Fruit fly (Drosophila melanogaster) whole organism, embryonic: ENCODE measurements around the gene dpy.
A peak's percentile ranks its signal among the peaks of the same experiment; 100 is the strongest.

Source experiments
- Ada2b ChIP-seq: fragments of 200-800 bp; sonication (Bioruptor generic); IDR thresholded peaks from 2 replicates; pipeline ENCODE4 v1.3.6; 2022; ENCODE audit warnings: missing biosample characterization, missing genetic modification characterization
- BEAF-32 ChIP-seq: fragments of 200-800 bp; sonication (Bioruptor generic); optimal IDR thresholded peaks from 3 replicates; lab custom pipeline; 2017; ENCODE audit warnings: missing biosample characterization, missing genetic modification characterization, mild to moderate bottlenecking, moderate library complexity, missing genetic modification reagents
- CG11085 ChIP-seq: fragments of 200-800 bp; sonication (Bioruptor generic); IDR thresholded peaks from 2 replicates; pipeline ENCODE4 v1.3.6; 2022; ENCODE audit warnings: missing biosample characterization, missing genetic modification characterization
- CG11398 ChIP-seq: fragments of 200-800 bp; sonication (Bioruptor generic); optimal IDR thresholded peaks from 2 replicates; lab custom pipeline; 2016; ENCODE audit warnings: missing biosample characterization, missing genetic modification characterization
- CG11504 ChIP-seq: fragments of 200-800 bp; sonication (Bioruptor generic); optimal IDR thresholded peaks from 3 replicates; lab custom pipeline; 2019; ENCODE audit warnings: missing biosample characterization, mild to moderate bottlenecking, missing genetic modification characterization, moderate library complexity
- CG15601 ChIP-seq: fragments of 200-800 bp; sonication (Bioruptor generic); optimal IDR thresholded peaks from 3 replicates; lab custom pipeline; 2019; ENCODE audit warnings: missing biosample characterization, mild to moderate bottlenecking, missing genetic modification characterization, moderate library complexity
- CG1647 ChIP-seq: fragments of 200-800 bp; sonication (Bioruptor generic); optimal IDR thresholded peaks from 3 replicates; lab custom pipeline; 2016; ENCODE audit warnings: missing biosample characterization, missing genetic modification characterization
- CG17612 ChIP-seq: fragments of 200-800 bp; sonication (Bioruptor generic); IDR thresholded peaks from 2 replicates; pipeline ENCODE4 v1.3.6; 2022; ENCODE audit warnings: missing biosample characterization, missing genetic modification characterization
- CG17802 ChIP-seq: fragments of 200-800 bp; sonication (Bioruptor generic); optimal IDR thresholded peaks from 2 replicates; lab custom pipeline; 2018; ENCODE audit warnings: missing biosample characterization, mild to moderate bottlenecking, missing genetic modification characterization, moderate library complexity
- CG17829 ChIP-seq: fragments of 200-800 bp; optimal IDR thresholded peaks from 2 replicates; lab custom pipeline; 2019; ENCODE audit warnings: missing biosample characterization, mild to moderate bottlenecking, missing genetic modification characterization, moderate library complexity
- CG2116 ChIP-seq: fragments of 200-800 bp; sonication (Bioruptor generic); optimal IDR thresholded peaks from 3 replicates; lab custom pipeline; 2018; ENCODE audit warnings: missing biosample characterization, mild to moderate bottlenecking, missing genetic modification characterization
- CG32772 ChIP-seq: fragments of 200-800 bp; sonication (Bioruptor generic); IDR thresholded peaks from 2 replicates; pipeline ENCODE4 v1.3.6; 2022; ENCODE audit warnings: missing biosample characterization, missing genetic modification characterization
- CG3726 ChIP-seq: fragments of 200-800 bp; sonication (Bioruptor generic); IDR thresholded peaks from 3 replicates; pipeline ENCODE4, ENCODE4 v1.3.6; 2022; ENCODE audit warnings: missing biosample characterization, missing genetic modification characterization
- CG3995 ChIP-seq: fragments of 200-800 bp; sonication (Bioruptor generic); optimal IDR thresholded peaks from 3 replicates; lab custom pipeline; 2016; ENCODE audit warnings: missing biosample characterization, missing genetic modification characterization
- CG4328 ChIP-seq: fragments of 200-800 bp; sonication (Bioruptor generic); optimal IDR thresholded peaks from 3 replicates; lab custom pipeline; 2017; ENCODE audit warnings: missing biosample characterization, missing genetic modification reagents, missing genetic modification characterization
- CG4707 ChIP-seq: fragments of 200-800 bp; sonication (Bioruptor generic); optimal IDR thresholded peaks from 2 replicates; lab custom pipeline; 2018; ENCODE audit warnings: missing biosample characterization, mild to moderate bottlenecking, missing genetic modification characterization, moderate library complexity
- CG5180 ChIP-seq: fragments of 200-800 bp; sonication (Bioruptor generic); optimal IDR thresholded peaks from 3 replicates; lab custom pipeline; 2017; ENCODE audit warnings: missing biosample characterization, missing genetic modification characterization, mild to moderate bottlenecking, moderate library complexity, missing genetic modification reagents
- CG7987 ChIP-seq: fragments of 200-800 bp; sonication (Bioruptor generic); optimal IDR thresholded peaks from 2 replicates; lab custom pipeline; 2018; ENCODE audit warnings: missing biosample characterization, mild to moderate bottlenecking, missing genetic modification characterization, moderate library complexity
- CG8089 ChIP-seq: fragments of 200-800 bp; sonication (Bioruptor generic); optimal IDR thresholded peaks from 3 replicates; lab custom pipeline; 2016; ENCODE audit warnings: missing biosample characterization, missing genetic modification characterization
- CG9215 ChIP-seq: fragments of 200-800 bp; sonication (Bioruptor generic); IDR thresholded peaks from 2 replicates; pipeline ENCODE4 v1.3.6; 2022; ENCODE audit warnings: missing biosample characterization, missing genetic modification characterization
- Ets65A ChIP-seq: fragments of 200-800 bp; sonication (Bioruptor generic); peaks from one replicate; lab custom pipeline; 2016; ENCODE audit warnings: missing biosample characterization, missing genetic modification characterization
- HLH4C ChIP-seq: fragments of 200-800 bp; sonication (Bioruptor generic); IDR thresholded peaks from 3 replicates; pipeline ENCODE4 v1.3.6; 2022; ENCODE audit warnings: missing biosample characterization, missing genetic modification characterization; ENCODE audit not compliant: partially characterized antibody
- MBD-R2 ChIP-seq: fragments of 200-800 bp; sonication (Bioruptor generic); IDR thresholded peaks from 2 replicates; pipeline ENCODE4 v1.3.6; 2022; ENCODE audit warnings: missing biosample characterization, missing genetic modification characterization
- Myb ChIP-seq: fragments of 200-800 bp; sonication (Bioruptor generic); optimal IDR thresholded peaks from 2 replicates; lab custom pipeline; 2016; ENCODE audit warnings: missing biosample characterization, missing genetic modification characterization
- Nf-YA ChIP-seq: fragments of 200-800 bp; sonication (Bioruptor generic); IDR thresholded peaks from 2 replicates; pipeline ENCODE4 v1.3.6; 2022; ENCODE audit warnings: missing biosample characterization, missing genetic modification characterization
- Pdp1 ChIP-seq, 2 experiments: fragments of 200-800 bp; sonication (Bioruptor generic); optimal IDR thresholded peaks; 3 replicates each; lab custom pipeline; 2016; ENCODE audit warnings: missing biosample characterization in 2 of 2, missing genetic modification characterization in 2 of 2, mild to moderate bottlenecking in 1 of 2, moderate library complexity in 1 of 2
- Rx ChIP-seq: fragments of 200-800 bp; sonication (Bioruptor generic); IDR thresholded peaks from 2 replicates; pipeline ENCODE4 v1.3.6; 2022; ENCODE audit warnings: missing biosample characterization, missing genetic modification characterization
- Sin3A ChIP-seq: fragments of >200 bp; optimal IDR thresholded peaks from 2 replicates; lab custom pipeline; 2018
- Ssrp ChIP-seq: fragments of 200-800 bp; sonication (Bioruptor generic); optimal IDR thresholded peaks from 2 replicates; lab custom pipeline; 2018; ENCODE audit warnings: missing biosample characterization, mild to moderate bottlenecking, missing genetic modification characterization, moderate library complexity
- Xrp1 ChIP-seq: fragments of 200-800 bp; sonication (Bioruptor generic); IDR thresholded peaks from 2 replicates; pipeline ENCODE4 v1.3.6; 2022; ENCODE audit warnings: missing biosample characterization, missing genetic modification characterization
- ac ChIP-seq: fragments of 200-800 bp; sonication (Bioruptor generic); optimal IDR thresholded peaks from 3 replicates; lab custom pipeline; 2017; ENCODE audit warnings: missing biosample characterization, mild to moderate bottlenecking, missing genetic modification characterization
- bowl ChIP-seq: fragments of 200-800 bp; sonication (Bioruptor generic); IDR thresholded peaks from 2 replicates; pipeline ENCODE4 v1.3.6; 2022; ENCODE audit warnings: missing biosample characterization, missing genetic modification characterization
- btn ChIP-seq: fragments of 200-800 bp; sonication (Bioruptor generic); optimal IDR thresholded peaks from 2 replicates; lab custom pipeline; 2016; ENCODE audit warnings: missing biosample characterization, missing genetic modification characterization
- cato ChIP-seq: fragments of 200-800 bp; sonication (Bioruptor generic); optimal IDR thresholded peaks from 2 replicates; lab custom pipeline; 2016; ENCODE audit warnings: missing biosample characterization, missing genetic modification characterization, borderline replicate concordance
- chn ChIP-seq: fragments of 200-800 bp; sonication (Bioruptor generic); optimal IDR thresholded peaks from 2 replicates; lab custom pipeline; 2016; ENCODE audit warnings: missing biosample characterization, missing genetic modification characterization
- dmrt11E ChIP-seq: fragments of 200-800 bp; sonication (Bioruptor generic); optimal IDR thresholded peaks from 3 replicates; lab custom pipeline; 2018; ENCODE audit warnings: missing biosample characterization, mild to moderate bottlenecking, missing genetic modification characterization, moderate library complexity
- ftz-f1 ChIP-seq: fragments of 200-800 bp; sonication (Bioruptor generic); optimal IDR thresholded peaks from 2 replicates; lab custom pipeline; 2016; ENCODE audit warnings: missing biosample characterization, missing genetic modification characterization
- gt ChIP-seq: fragments of 200-800 bp; sonication (Bioruptor generic); IDR thresholded peaks from 2 replicates; pipeline ENCODE4 v1.3.6; 2022; ENCODE audit warnings: missing biosample characterization, missing genetic modification characterization
- kah ChIP-seq: fragments of 200-800 bp; sonication (Bioruptor generic); optimal IDR thresholded peaks from 2 replicates; lab custom pipeline; 2018; ENCODE audit warnings: missing biosample characterization, mild to moderate bottlenecking, missing genetic modification characterization
- nerfin-1 ChIP-seq: fragments of 200-800 bp; sonication (Bioruptor generic); optimal IDR thresholded peaks from 3 replicates; lab custom pipeline; 2019; ENCODE audit warnings: missing biosample characterization, mild to moderate bottlenecking, missing genetic modification characterization, moderate library complexity
- nom ChIP-seq: fragments of 200-800 bp; sonication (Bioruptor generic); optimal IDR thresholded peaks from 2 replicates; lab custom pipeline; 2017; ENCODE audit warnings: missing biosample characterization, missing genetic modification characterization, mild to moderate bottlenecking, moderate library complexity, missing genetic modification reagents
- pzg ChIP-seq: fragments of 200-800 bp; sonication (Bioruptor generic); optimal IDR thresholded peaks from 3 replicates; lab custom pipeline; 2018; ENCODE audit warnings: missing biosample characterization, mild to moderate bottlenecking, missing genetic modification characterization, moderate library complexity
- run ChIP-seq: fragments of 200-800 bp; sonication (Bioruptor generic); optimal IDR thresholded peaks from 3 replicates; lab custom pipeline; 2018; ENCODE audit warnings: missing biosample characterization, mild to moderate bottlenecking, missing genetic modification characterization
- scrt ChIP-seq: fragments of 200-800 bp; sonication (Bioruptor generic); optimal IDR thresholded peaks from 2 replicates; lab custom pipeline; 2018; ENCODE audit warnings: missing biosample characterization, mild to moderate bottlenecking, missing genetic modification characterization, moderate library complexity
- sens ChIP-seq: fragments of 200-800 bp; sonication (Bioruptor generic); peaks from one replicate; lab custom pipeline; 2016; ENCODE audit warnings: missing biosample characterization, missing genetic modification characterization
- sim ChIP-seq: fragments of 200-800 bp; sonication (Bioruptor generic); IDR thresholded peaks from 2 replicates; pipeline ENCODE4 v1.3.6; 2022; ENCODE audit warnings: missing biosample characterization, missing genetic modification characterization
- tap ChIP-seq: fragments of 200-800 bp; optimal IDR thresholded peaks from 3 replicates; lab custom pipeline; 2019; ENCODE audit warnings: missing biosample characterization, mild to moderate bottlenecking, missing genetic modification characterization, moderate library complexity
- tup ChIP-seq: fragments of 200-800 bp; sonication (Bioruptor generic); optimal IDR thresholded peaks from 2 replicates; lab custom pipeline; 2016; ENCODE audit warnings: missing biosample characterization, mild to moderate bottlenecking, missing genetic modification characterization, moderate library complexity

dpy gene

DNA sequence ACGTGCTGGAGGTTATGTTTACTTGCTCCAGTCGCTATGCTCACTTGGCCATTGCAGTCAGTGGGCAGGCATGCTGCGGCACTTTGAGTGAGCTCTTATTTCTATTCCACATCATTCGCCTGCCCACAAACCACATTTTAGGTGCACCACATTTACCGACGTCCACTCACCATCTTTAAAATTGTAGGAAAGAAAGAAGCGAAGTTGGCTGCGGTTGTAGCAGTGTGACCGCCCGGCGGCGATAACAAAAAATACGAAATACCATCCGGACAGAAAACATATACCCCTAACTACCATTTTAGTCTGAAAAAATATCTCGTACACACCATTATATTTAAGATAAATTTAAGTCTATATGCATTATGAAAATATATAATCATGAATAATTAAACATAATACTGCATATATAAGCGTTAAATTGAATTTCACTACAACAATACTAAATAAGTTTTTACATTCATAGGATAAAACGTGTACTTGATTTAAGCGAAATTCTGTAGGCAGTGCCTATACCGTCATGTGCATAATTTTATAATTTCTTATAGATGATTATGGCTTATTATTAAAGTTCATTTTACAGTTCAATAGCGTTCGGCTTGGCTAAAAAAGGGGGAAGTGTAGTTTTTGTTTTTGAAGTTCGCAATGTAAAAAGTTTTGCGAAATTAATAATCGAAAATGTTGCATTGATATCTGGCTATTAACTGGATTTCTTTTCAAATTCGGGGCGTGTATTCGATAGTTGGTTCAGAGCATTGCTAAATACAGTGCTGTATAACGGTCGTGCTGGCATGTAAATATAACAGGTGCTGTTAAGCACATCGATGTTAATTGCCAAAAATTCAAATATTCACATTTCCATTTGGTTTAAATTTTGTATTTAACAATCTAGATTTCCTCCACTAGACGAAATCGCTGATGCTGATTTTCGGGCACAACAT, 155.7 kb downstream of the dpy start, which contains the start of gene RpL27A (continued):
- TF ChIP-seq Ssrp (tag; lab: Kevin White, UChicago): peak; percentile 43
- peak; percentile 63 for TF ChIP-seq nerfin-1 (tag; lab: Kevin White, UChicago)
- TF ChIP-seq cato (GFP tag; lab: Kevin White, UChicago): peak; percentile 31
- TF ChIP-seq CG4707: peak; percentile 90
- TF ChIP-seq ac (GFP tag; lab: Kevin White, UChicago): peak; percentile 74
- peak; percentile 96 for TF ChIP-seq Ets65A (GFP tag; lab: Kevin White, UChicago)
- TF ChIP-seq CG9215 (GFP tag; lab: Robert Waterston, UW): peak; percentile 53
- peak; percentile 80 for TF ChIP-seq CG11085
- peak; percentile 60 for TF ChIP-seq CG17829
- peak; percentile 69 for TF ChIP-seq CG2116 (GFP tag; lab: Kevin White, UChicago)
- peak; percentile 55 for TF ChIP-seq CG5180 (GFP tag; lab: Kevin White, UChicago)
- TF ChIP-seq run (tag; lab: Kevin White, UChicago): peak; percentile 32
- peak; percentile 46; the same call in 1 of the 2 replicates for TF ChIP-seq CG17612 (GFP tag; lab: Robert Waterston, UW)
- TF ChIP-seq nom (GFP tag; lab: Kevin White, UChicago): peak; percentile 81
- peak; percentile 80 for TF ChIP-seq CG15601 (tag; lab: Kevin White, UChicago)
- peak; percentile 16 for TF ChIP-seq Sin3A (lab: Kevin White, UChicago)
- 0 out of 3 replicates have a peak, but pooled peaks have one; percentile 44 for TF ChIP-seq CG3726
- peak; percentile 82 for TF ChIP-seq sens (GFP tag; lab: Kevin White, UChicago)
- peak; percentile 76 for TF ChIP-seq BEAF-32 (GFP tag; lab: Kevin White, UChicago)
- peak; percentile 56 for TF ChIP-seq MBD-R2 (GFP tag; lab: Robert Waterston, UW)
- TF ChIP-seq btn: peak; percentile 36
- peak; percentile 58 for TF ChIP-seq dmrt11E (tag; lab: Kevin White, UChicago)
- TF ChIP-seq ftz-f1: peak; percentile 6
- peak; percentile 65 for TF ChIP-seq CG11398 (GFP tag; lab: Kevin White, UChicago)
- no peak for TF ChIP-seq bowl
- TF ChIP-seq tup: no peak
- TF ChIP-seq CG4328: peak; percentile 77
- TF ChIP-seq Rx (GFP tag; lab: Robert Waterston, UW): peak; percentile 80
- peak; percentile 77 for TF ChIP-seq CG11504 (tag; lab: Kevin White, UChicago)
- TF ChIP-seq pzg (GFP tag; lab: Kevin White, UChicago): peak; percentile 73
- peak; percentile 56; the same call in 1 of the 2 replicates for TF ChIP-seq sim (GFP tag; lab: Robert Waterston, UW)
- peak; percentile 30; the same call in 1 of the 2 replicates for TF ChIP-seq Xrp1 (GFP tag; lab: Robert Waterston, UW)
- no peak for TF ChIP-seq HLH4C (GFP tag; lab: Robert Waterston, UW)
- peak; percentile 73 for TF ChIP-seq scrt
- peak; percentile 61 for TF ChIP-seq CG32772 (GFP tag; lab: Robert Waterston, UW)
- peak; percentile 63 for TF ChIP-seq Nf-YA (GFP tag; lab: Robert Waterston, UW)
- peak; percentile 32 for TF ChIP-seq tap (tag; lab: Kevin White, UChicago)
- TF ChIP-seq Myb (GFP tag; lab: Kevin White, UChicago): peak; percentile 79
- TF ChIP-seq chn (GFP tag; lab: Kevin White, UChicago): peak; percentile 53
- peak; percentile 72 for TF ChIP-seq CG8089 (GFP tag; lab: Kevin White, UChicago)
- peak; percentile 56 for TF ChIP-seq Ada2b (GFP tag; lab: Robert Waterston, UW)
- TF ChIP-seq gt (GFP tag; lab: Robert Waterston, UW): peak; percentile 34; the same call in 1 of the 2 replicates
- TF ChIP-seq CG17802 (tag; lab: Kevin White, UChicago): peak; percentile 82
- peak; percentile 96 for TF ChIP-seq CG7987 (GFP tag; lab: Kevin White, UChicago)
- TF ChIP-seq kah (GFP tag; lab: Kevin White, UChicago): peak; percentile 81
- TF ChIP-seq CG3995 (GFP tag; lab: Kevin White, UChicago): peak; percentile 47
- peak; percentile 60 for TF ChIP-seq CG1647
- TF ChIP-seq Pdp1 (GFP tag; optimal IDR thresholded peaks at IDR 0.05; lab: Kevin White, UChicago): peak; percentile 29 to 62
